Fruit fly (Drosophila melanogaster): ENCODE results near the gene pinta.
A peak's percentile ranks its signal among the peaks of the same experiment; 100 is the strongest.

The pinta gene

DNA sequence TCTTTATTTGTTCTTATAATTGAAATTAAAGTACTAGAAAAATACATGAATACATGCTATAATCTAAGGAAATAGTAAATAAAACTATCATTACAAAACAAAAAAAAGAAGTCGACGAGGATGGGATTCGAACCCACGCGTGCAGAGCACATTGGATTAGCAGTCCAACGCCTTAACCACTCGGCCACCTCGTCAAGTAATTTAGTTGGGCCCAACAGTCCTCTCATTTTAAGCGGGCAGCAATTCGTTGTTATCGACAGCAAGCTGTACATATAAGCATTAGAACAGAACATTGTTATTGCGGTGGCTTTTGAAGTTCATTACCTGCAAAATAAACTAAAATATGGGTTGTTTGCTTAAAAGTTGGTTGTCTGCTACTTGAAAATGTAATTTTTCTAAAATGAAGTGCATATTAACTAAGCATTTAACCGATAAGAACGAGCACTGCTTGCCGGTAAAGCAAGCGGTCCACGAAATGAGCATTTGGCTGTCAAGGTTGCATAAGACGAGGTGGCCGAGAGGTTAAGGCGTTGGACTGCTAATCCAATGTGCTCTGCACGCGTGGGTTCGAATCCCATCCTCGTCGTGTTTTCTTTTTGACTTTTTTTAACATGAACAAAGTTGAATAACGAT is 27.5 kb downstream of the pinta start (continued):
- no peak for TF ChIP-seq shn (GFP tag; optimal IDR thresholded peaks at IDR 0.05)
- no peak for TF ChIP-seq CG14667 (GFP tag; IDR thresholded peaks at IDR 0.05)
- no peak for TF ChIP-seq nom (GFP tag; optimal IDR thresholded peaks at IDR 0.05)
- TF ChIP-seq Blimp-1 (GFP tag; optimal IDR thresholded peaks at IDR 0.05): no peak
- peak; percentile 22 for TF ChIP-seq nmo (GFP tag; optimal IDR thresholded peaks at IDR 0.05)
- no peak for TF ChIP-seq caup (GFP tag; optimal IDR thresholded peaks at IDR 0.05; ENCODE audit: severe bottlenecking)
- no peak for TF ChIP-seq Hsf (GFP tag; optimal IDR thresholded peaks at IDR 0.05)
- TF ChIP-seq eyg (GFP tag; optimal IDR thresholded peaks at IDR 0.05): no peak
- peak; percentile 93 for TF ChIP-seq mld (GFP tag; IDR thresholded peaks at IDR 0.05; ENCODE audit: partially characterized antibody)
- TF ChIP-seq az2 (GFP tag; optimal IDR thresholded peaks at IDR 0.05): no peak
- TF ChIP-seq CG2202 (tag; optimal IDR thresholded peaks at IDR 0.05): no peak
- TF ChIP-seq MBD-R2 (GFP tag; IDR thresholded peaks at IDR 0.05): no peak
- TF ChIP-seq CG16815 (GFP tag; optimal IDR thresholded peaks at IDR 0.05): no peak
- no peak for TF ChIP-seq HHEX (GFP tag; optimal IDR thresholded peaks at IDR 0.05)
- TF ChIP-seq CG18619 (GFP tag; optimal IDR thresholded peaks at IDR 0.05): no peak
- no peak for TF ChIP-seq BtbVII (GFP tag; optimal IDR thresholded peaks at IDR 0.05)
- TF ChIP-seq pzg (GFP tag; optimal IDR thresholded peaks at IDR 0.05): no peak
- TF ChIP-seq CG4707 (GFP tag; optimal IDR thresholded peaks at IDR 0.05): no peak
- TF ChIP-seq hkb (optimal IDR thresholded peaks at IDR 0.05): peak; percentile 55
- no peak for TF ChIP-seq hkb (GFP tag; IDR thresholded peaks at IDR 0.05)
- TF ChIP-seq jigr1 (GFP tag; IDR thresholded peaks at IDR 0.05): no peak
- TF ChIP-seq CG31365 (tag; optimal IDR thresholded peaks at IDR 0.05): peak; percentile 99
- no peak for TF ChIP-seq CG9876 (GFP tag; optimal IDR thresholded peaks at IDR 0.05)
- peak; percentile 53 for TF ChIP-seq CG10431 (GFP tag; optimal IDR thresholded peaks at IDR 0.05)
- TF ChIP-seq Hmr (GFP tag; optimal IDR thresholded peaks at IDR 0.05): no peak
- TF ChIP-seq dpn (GFP tag; optimal IDR thresholded peaks at IDR 0.05): no peak
- peak; percentile 88 for TF ChIP-seq CG14860 (GFP tag; IDR thresholded peaks at IDR 0.05; ENCODE audit: partially characterized antibody)
- peak; percentile 94 for TF ChIP-seq CG6791 (GFP tag; IDR thresholded peaks at IDR 0.05; ENCODE audit: partially characterized antibody)
- 0 out of 4 replicates have a peak, but pooled peaks have one; percentile 56 for TF ChIP-seq Dll (GFP tag; IDR thresholded peaks at IDR 0.05; ENCODE audit: partially characterized antibody)
- no peak for TF ChIP-seq gro (GFP tag; optimal IDR thresholded peaks at IDR 0.05)
- no peak for TF ChIP-seq ap (GFP tag; IDR thresholded peaks at IDR 0.05)
- TF ChIP-seq HLH4C (GFP tag; IDR thresholded peaks at IDR 0.05; ENCODE audit: partially characterized antibody): peak; percentile 83
- TF ChIP-seq danr (GFP tag; IDR thresholded peaks at IDR 0.05): no peak
- no peak for TF ChIP-seq sob (GFP tag; IDR thresholded peaks at IDR 0.05)
- TF ChIP-seq psq (GFP tag; optimal IDR thresholded peaks at IDR 0.05): no peak
- no peak for TF ChIP-seq Dref (GFP tag; IDR thresholded peaks at IDR 0.05)
- TF ChIP-seq oc (tag; optimal IDR thresholded peaks at IDR 0.05): no peak
- peak; percentile 55 for TF ChIP-seq CTCF (GFP tag; optimal IDR thresholded peaks at IDR 0.05)
- no peak for TF ChIP-seq CG7987 (GFP tag; optimal IDR thresholded peaks at IDR 0.05)
- TF ChIP-seq CG16813 (GFP tag; IDR thresholded peaks at IDR 0.05; ENCODE audit: partially characterized antibody): peak; percentile 80
- no peak for TF ChIP-seq ttk (GFP tag; IDR thresholded peaks at IDR 0.05)
- no peak for TF ChIP-seq Six4 (GFP tag; optimal IDR thresholded peaks at IDR 0.05)
- TF ChIP-seq CG11560 (tag; IDR thresholded peaks at IDR 0.05): no peak
- no peak for TF ChIP-seq repo (GFP tag; optimal IDR thresholded peaks at IDR 0.05)
- TF ChIP-seq CG6654 (GFP tag; optimal IDR thresholded peaks at IDR 0.05): no peak
- no peak for TF ChIP-seq Hmx (GFP tag; optimal IDR thresholded peaks at IDR 0.05)
- TF ChIP-seq Hand (GFP tag; optimal IDR thresholded peaks at IDR 0.05): no peak
- TF ChIP-seq CG1024 (GFP tag; IDR thresholded peaks at IDR 0.05): no peak
- no peak for TF ChIP-seq CG5953 (GFP tag; IDR thresholded peaks at IDR 0.05)
- TF ChIP-seq so (GFP tag; IDR thresholded peaks at IDR 0.05): no peak
- TF ChIP-seq CG8924 (tag; optimal IDR thresholded peaks at IDR 0.05): no peak
